Fruit fly (Drosophila melanogaster): ENCODE data around the gene Or71a.
A peak's percentile ranks its signal among the peaks of the same experiment; 100 is the strongest.

The Or71a gene

DNA sequence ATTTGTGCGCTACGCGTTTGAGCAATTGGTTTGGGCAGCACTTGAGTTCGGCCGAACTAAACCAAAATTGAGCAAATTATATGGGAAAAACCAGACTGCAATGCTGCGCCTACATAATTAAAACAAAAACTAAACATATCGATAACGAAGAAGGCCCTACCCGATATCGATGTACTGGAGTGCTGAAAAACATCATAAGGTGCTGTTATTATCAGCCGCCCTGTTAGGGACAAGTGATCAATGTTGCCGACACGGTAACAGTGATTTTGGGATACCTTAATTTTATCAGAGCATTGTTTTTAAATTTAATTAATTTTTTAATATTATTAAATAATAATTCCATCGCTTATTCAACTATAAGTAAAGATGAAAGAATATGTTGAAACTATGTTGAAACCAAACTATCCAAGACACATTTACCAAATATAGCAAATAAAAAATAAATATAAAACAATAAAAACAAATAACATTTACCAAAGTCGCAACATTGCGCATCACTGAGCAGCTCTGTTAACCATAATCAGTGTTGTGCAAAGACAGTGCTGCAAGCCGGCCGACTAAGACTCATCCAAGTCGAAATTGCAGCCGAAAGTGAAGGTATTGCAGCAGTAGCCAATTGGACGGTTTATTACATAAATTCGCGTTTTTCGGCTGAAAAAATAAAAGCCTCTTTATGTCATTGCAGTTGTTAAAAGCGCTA, 16.5 kb upstream of the Or71a start, which contains the start of the genes sstn, Plp and GlyRS (continued):
- TF ChIP-seq CG11398 (GFP tag; optimal IDR thresholded peaks at IDR 0.05) (no peak), da (GFP tag; optimal IDR thresholded peaks at IDR 0.05) (no peak), CG33557 (GFP tag; optimal IDR thresholded peaks at IDR 0.05) (peak; percentile 58), CG12071 (GFP tag; optimal IDR thresholded peaks at IDR 0.05) (no peak), CG7357 (GFP tag; IDR thresholded peaks at IDR 0.05) (no peak), Camta (GFP tag; optimal IDR thresholded peaks at IDR 0.05) (no peak), gcm (GFP tag; optimal IDR thresholded peaks at IDR 0.05) (peak; percentile 22), Hmr (GFP tag; optimal IDR thresholded peaks at IDR 0.05) (peak; percentile 41), CG18599 (GFP tag; optimal IDR thresholded peaks at IDR 0.05) (peak; percentile 59), CG9727 (GFP tag; optimal IDR thresholded peaks at IDR 0.05) (peak; percentile 17), CG7963 (GFP tag; IDR thresholded peaks at IDR 0.05; ENCODE audit: partially characterized antibody) (peak; percentile 39; the same call in 1 of the 3 replicates), HLH3B (GFP tag; IDR thresholded peaks at IDR 0.05) (no peak), sens-2 (GFP tag; IDR thresholded peaks at IDR 0.05) (no peak), CG10979 (tag; optimal IDR thresholded peaks at IDR 0.05) (peak; percentile 22), Dp (GFP tag; optimal IDR thresholded peaks at IDR 0.05) (peak; percentile 17), fd3F (GFP tag; optimal IDR thresholded peaks at IDR 0.05) (no peak), Ets65A (GFP tag) (peak; percentile 41), ato (GFP tag; IDR thresholded peaks at IDR 0.05; ENCODE audit: partially characterized antibody) (0 out of 2 replicates have a peak, but pooled peaks have one; percentile 20), CG16815 (GFP tag; optimal IDR thresholded peaks at IDR 0.05) (no peak), CG2712 (tag; optimal IDR thresholded peaks at IDR 0.05) (peak; percentile 72), Nf-YC (tag; optimal IDR thresholded peaks at IDR 0.05) (peak; percentile 59), CG15011 (GFP tag; optimal IDR thresholded peaks at IDR 0.05) (peak; percentile 10), CG12391 (tag; optimal IDR thresholded peaks at IDR 0.05) (peak; percentile 65), CG4617 (GFP tag; optimal IDR thresholded peaks at IDR 0.05; ENCODE audit: borderline replicate concordance) (peak; percentile 35), stwl (tag; optimal IDR thresholded peaks at IDR 0.05) (peak; percentile 56), Opbp (GFP tag; IDR thresholded peaks at IDR 0.05; ENCODE audit: partially characterized antibody) (peak; percentile 52; the same call in 2 of the 3 replicates), Side (GFP tag; optimal IDR thresholded peaks at IDR 0.05) (no peak), CG18262 (tag; optimal IDR thresholded peaks at IDR 0.05) (peak; percentile 49), CG10543 (GFP tag; optimal IDR thresholded peaks at IDR 0.05) (peak; percentile 46), pros (GFP tag; optimal IDR thresholded peaks at IDR 0.05) (peak; percentile 96), CG2116 (GFP tag; optimal IDR thresholded peaks at IDR 0.05) (peak; percentile 58), dmrt11E (tag; optimal IDR thresholded peaks at IDR 0.05) (peak; percentile 36), disco-r (GFP tag; optimal IDR thresholded peaks at IDR 0.05) (no peak), Dref (GFP tag; IDR thresholded peaks at IDR 0.05) (peak; percentile 71), corto (GFP tag; optimal IDR thresholded peaks at IDR 0.05) (peak; percentile 18), danr (GFP tag; IDR thresholded peaks at IDR 0.05) (no peak), tap (tag; optimal IDR thresholded peaks at IDR 0.05) (no peak), slbo (GFP tag; IDR thresholded peaks at IDR 0.05) (peak; percentile 19; the same call in 1 of the 2 replicates), CG15696 (tag; optimal IDR thresholded peaks at IDR 0.05) (peak; percentile 37)
